Worm (Caenorhabditis elegans) whole organism, young adult: ENCODE measurements around the gene ZC155.2.

Experiments used
- D2030.7 ChIP-seq: fragments of 200-800 bp; sonication (Bioruptor generic); IDR thresholded peaks from 2 replicates; pipeline ENCODE4 v1.3.6; 2022; ENCODE audit warnings: missing genetic modification reagents, missing genetic modification characterization, missing compliant biosample characterization
- F52B5.7 ChIP-seq: sonication (generic microtip); optimal IDR thresholded peaks from 2 replicates; lab custom pipeline; 2016; ENCODE audit warnings: mild to moderate bottlenecking, missing genetic modification characterization, missing compliant biosample characterization
- F55B11.4 ChIP-seq: sonication (generic microtip); optimal IDR thresholded peaks from 2 replicates; lab custom pipeline; 2016; ENCODE audit warnings: missing compliant biosample characterization, missing genetic modification characterization, borderline replicate concordance; ENCODE audit not compliant: insufficient read depth
- K12H6.12 ChIP-seq: fragments of 200-800 bp; sonication (Bioruptor generic); optimal IDR thresholded peaks from 2 replicates; lab custom pipeline; 2018; ENCODE audit warnings: mild to moderate bottlenecking, missing genetic modification characterization, missing compliant biosample characterization
- T26A5.8 ChIP-seq: sonication (generic microtip); optimal IDR thresholded peaks from 2 replicates; lab custom pipeline; 2016; ENCODE audit warnings: missing genetic modification characterization, missing compliant biosample characterization
- Y56A3A.18 ChIP-seq: fragments of 200-800 bp; sonication (Bioruptor generic); IDR thresholded peaks from 2 replicates; pipeline ENCODE4 v1.3.6; 2022; ENCODE audit warnings: missing genetic modification reagents, missing genetic modification characterization, missing compliant biosample characterization
- Y67H2A.10 ChIP-seq: fragments of 200-800 bp; sonication (Bioruptor generic); conservative IDR thresholded peaks from 2 replicates; pipeline ENCODE4 v1.3.6; 2022; ENCODE audit warnings: missing genetic modification reagents, missing genetic modification characterization, missing compliant biosample characterization
- Y79H2A.3 ChIP-seq: fragments of 200-800 bp; sonication (Bioruptor generic); conservative IDR thresholded peaks from 2 replicates; pipeline ENCODE4 v1.3.6; 2022; ENCODE audit warnings: missing genetic modification reagents, missing genetic modification characterization, missing compliant biosample characterization
- ZK185.1 ChIP-seq: sonication (generic microtip); optimal IDR thresholded peaks from 2 replicates; lab custom pipeline; 2016; ENCODE audit warnings: mild to moderate bottlenecking, missing genetic modification characterization, missing compliant biosample characterization; ENCODE audit not compliant: poor library complexity, severe bottlenecking
- athp-1 ChIP-seq: sonication (generic microtip); optimal IDR thresholded peaks from 2 replicates; lab custom pipeline; 2017; ENCODE audit warnings: mild to moderate bottlenecking, missing genetic modification characterization, missing compliant biosample characterization
- ccch-3 ChIP-seq: fragments of 200-800 bp; sonication (Bioruptor generic); optimal IDR thresholded peaks from 2 replicates; lab custom pipeline; 2018; ENCODE audit warnings: mild to moderate bottlenecking, missing genetic modification characterization, missing compliant biosample characterization
- cebp-1 ChIP-seq, 2 experiments: fragments of 200-800 bp in 1 of 2; sonication (Bioruptor generic) in 1 of 2; sonication (generic microtip) in 1 of 2; IDR thresholded peaks in 1 of 2; optimal IDR thresholded peaks in 1 of 2; 2 replicates each; pipeline versions ENCODE4 v1.3.6 to Lab custom; 2017 to 2022; ENCODE audit warnings: missing compliant biosample characterization in 2 of 2, missing genetic modification characterization in 2 of 2, mild to moderate bottlenecking in 1 of 2, missing genetic modification reagents in 1 of 2, moderate library complexity in 1 of 2
- ceh-40 ChIP-seq: fragments of 200-800 bp; sonication (Bioruptor generic); IDR thresholded peaks from 2 replicates; pipeline ENCODE4 v1.3.6; 2022; ENCODE audit warnings: missing genetic modification characterization, missing compliant biosample characterization
- dpl-1 ChIP-seq: fragments of 150-350 bp; optimal IDR thresholded peaks from 2 replicates; lab custom pipeline; 2014; ENCODE audit warnings: missing biosample characterization, missing genetic modification reagents, missing genetic modification characterization
- hmg-1.2 ChIP-seq: fragments of 200-800 bp; sonication (Bioruptor generic); IDR thresholded peaks from 2 replicates; pipeline ENCODE4 v1.3.6; 2022; ENCODE audit warnings: missing genetic modification reagents, missing genetic modification characterization, missing compliant biosample characterization
- hsf-1 ChIP-seq: fragments of 200-800 bp; sonication (Bioruptor generic); IDR thresholded peaks from 2 replicates; pipeline ENCODE4 v1.3.6; 2022; ENCODE audit warnings: missing genetic modification reagents, missing genetic modification characterization, missing compliant biosample characterization
- lin-35 ChIP-seq, 3 experiments: fragments of 150-350 bp in 2 of 3; sonication (generic microtip) in 1 of 3; optimal IDR thresholded peaks; 2 replicates each; lab custom pipeline; 2014 to 2018; ENCODE audit warnings: missing biosample characterization in 3 of 3, missing genetic modification characterization in 3 of 3, missing genetic modification reagents in 3 of 3
- lin-40 ChIP-seq: sonication (generic microtip); optimal IDR thresholded peaks from 2 replicates; lab custom pipeline; 2016; ENCODE audit warnings: missing genetic modification characterization, mild to moderate bottlenecking, missing compliant biosample characterization, missing genotype, missing genetic modification reagents
- lin-54 ChIP-seq: fragments of 200-800 bp; sonication (Bioruptor generic); optimal IDR thresholded peaks from 2 replicates; lab custom pipeline; 2018; ENCODE audit warnings: mild to moderate bottlenecking, missing genetic modification characterization, missing compliant biosample characterization
- lir-1 ChIP-seq: fragments of 200-800 bp; sonication (Bioruptor generic); conservative IDR thresholded peaks from 2 replicates; pipeline ENCODE4 v1.3.6; 2022; ENCODE audit warnings: missing genetic modification reagents, missing genetic modification characterization, missing compliant biosample characterization
- madf-3 ChIP-seq: fragments of 200-800 bp; sonication (Bioruptor generic); IDR thresholded peaks from 2 replicates; pipeline ENCODE4 v1.3.6; 2022; ENCODE audit warnings: missing genetic modification reagents, missing genetic modification characterization, missing compliant biosample characterization
- mxl-1 ChIP-seq: sonication (generic microtip); optimal IDR thresholded peaks from 2 replicates; lab custom pipeline; 2016; ENCODE audit warnings: missing genetic modification characterization, missing compliant biosample characterization
- nhr-120 ChIP-seq: fragments of 200-800 bp; sonication (Bioruptor generic); IDR thresholded peaks from 2 replicates; pipeline ENCODE4 v1.3.6; 2022; ENCODE audit warnings: missing genetic modification characterization, missing compliant biosample characterization
- nhr-179 ChIP-seq: sonication (generic microtip); optimal IDR thresholded peaks from 2 replicates; lab custom pipeline; 2016; ENCODE audit warnings: mild to moderate bottlenecking, missing genetic modification characterization, missing compliant biosample characterization
- pha-4 ChIP-seq: fragments of 150-350 bp; sonication (generic microtip); optimal IDR thresholded peaks from 2 replicates; lab custom pipeline; 2014; ENCODE audit warnings: missing biosample characterization, missing genetic modification reagents, missing genetic modification characterization
- rcor-1 ChIP-seq: fragments of 200-800 bp; sonication (Bioruptor generic); IDR thresholded peaks from 2 replicates; pipeline ENCODE4 v1.3.6; 2022; ENCODE audit warnings: missing genetic modification reagents, missing genetic modification characterization, missing compliant biosample characterization
- repo-1 ChIP-seq: sonication (generic microtip); optimal IDR thresholded peaks from 2 replicates; lab custom pipeline; 2017; ENCODE audit warnings: mild to moderate bottlenecking, missing genetic modification characterization, missing compliant biosample characterization
- rpc-1 ChIP-seq, 2 experiments: fragments of 150-350 bp in 1 of 2; sonication (generic microtip) in 1 of 2; optimal IDR thresholded peaks; 2 replicates each; lab custom pipeline; 2014 to 2018; ENCODE audit warnings: missing biosample characterization in 1 of 2, missing genetic modification characterization in 1 of 2, missing genetic modification reagents in 1 of 2, missing genotype in 1 of 2
- sdz-38 ChIP-seq: sonication (generic microtip); optimal IDR thresholded peaks from 2 replicates; lab custom pipeline; 2016; ENCODE audit warnings: missing genotype, missing genetic modification characterization, missing compliant biosample characterization
- somi-1 ChIP-seq: fragments of 200-800 bp; sonication (Bioruptor generic); optimal IDR thresholded peaks from 2 replicates; lab custom pipeline; 2018; ENCODE audit warnings: mild to moderate bottlenecking, missing genetic modification characterization, missing compliant biosample characterization
- zfh-2 ChIP-seq: fragments of 200-800 bp; sonication (Bioruptor generic); conservative IDR thresholded peaks from 2 replicates; pipeline ENCODE4 v1.3.6; 2022; ENCODE audit warnings: missing genetic modification reagents, missing genetic modification characterization, missing compliant biosample characterization
- ztf-18 ChIP-seq: sonication (generic microtip); optimal IDR thresholded peaks from 2 replicates; lab custom pipeline; 2016; ENCODE audit warnings: missing genotype, mild to moderate bottlenecking, missing genetic modification characterization, missing compliant biosample characterization
- ztf-25 ChIP-seq: fragments of 200-800 bp; sonication (Bioruptor generic); IDR thresholded peaks from 2 replicates; pipeline ENCODE4 v1.3.6; 2022; ENCODE audit warnings: missing genetic modification reagents, missing genetic modification characterization, missing compliant biosample characterization
- ztf-26 ChIP-seq: sonication (generic microtip); optimal IDR thresholded peaks from 2 replicates; lab custom pipeline; 2017; ENCODE audit warnings: missing genetic modification characterization, missing compliant biosample characterization
- ztf-3 ChIP-seq: fragments of 200-800 bp; sonication (Bioruptor generic); optimal IDR thresholded peaks from 2 replicates; lab custom pipeline; 2018; ENCODE audit warnings: mild to moderate bottlenecking, missing genetic modification characterization, missing compliant biosample characterization

The ZC155.2 gene

DNA sequence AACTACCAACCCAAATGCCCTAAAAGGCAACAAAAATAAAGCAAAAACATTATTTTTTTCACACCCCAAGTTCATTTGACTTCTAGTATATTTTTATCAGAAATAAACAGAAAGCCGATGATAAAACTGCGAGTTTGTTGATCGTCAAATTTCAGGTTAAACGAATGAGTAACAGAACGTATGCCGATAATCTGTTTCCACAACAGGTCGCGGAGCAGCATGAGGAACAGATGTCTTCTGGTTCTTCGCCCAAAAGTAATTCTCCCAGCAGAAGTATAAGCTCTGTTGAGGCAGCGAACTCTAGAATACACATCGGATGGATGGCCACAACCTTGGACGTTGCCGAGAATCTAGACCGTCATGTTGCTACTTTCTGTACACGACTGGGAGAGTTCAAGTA is 11.6 kb downstream of the ZC155.2 start, which contains the start of gene prmt-5 (continued):
- TF ChIP-seq lin-40 (tag; lab: Kevin White, UChicago): peak; percentile 53
- peak; percentile 20 for TF ChIP-seq somi-1 (GFP tag; lab: Kevin White, UChicago)
- peak; percentile 10 for TF ChIP-seq K12H6.12 (tag; lab: Kevin White, UChicago)
- peak; percentile 95 for TF ChIP-seq repo-1 (tag; lab: Kevin White, UChicago)
- no peak for TF ChIP-seq ccch-3 (GFP tag; lab: Kevin White, UChicago)
- no peak for TF ChIP-seq mxl-1 (tag; lab: Kevin White, UChicago)
- TF ChIP-seq D2030.7 (GFP tag; lab: Robert Waterston, UW): peak; percentile 47
- TF ChIP-seq F55B11.4 (tag; lab: Kevin White, UChicago): no peak
- TF ChIP-seq lir-1 (GFP tag; lab: Robert Waterston, UW): no peak
- TF ChIP-seq ztf-25 (GFP tag; lab: Robert Waterston, UW): no peak
- peak; percentile 80; the same call in 1 of the 2 replicates for TF ChIP-seq madf-3 (GFP tag; lab: Robert Waterston, UW)
- no peak for TF ChIP-seq sdz-38
- peak; percentile 36 for TF ChIP-seq T26A5.8
- TF ChIP-seq nhr-179 (tag; lab: Kevin White, UChicago): no peak
- TF ChIP-seq pha-4 (tag; lab: Kevin White, UChicago): no peak
- TF ChIP-seq ztf-18 (tag; lab: Kevin White, UChicago): peak; percentile 40
- TF ChIP-seq hmg-1.2 (GFP tag; lab: Robert Waterston, UW): peak; percentile 44; the same call in 1 of the 2 replicates
- TF ChIP-seq ceh-40: no peak
- no peak for TF ChIP-seq dpl-1 (GFP tag; lab: Kevin White, UChicago)
- peak; percentile 97 for TF ChIP-seq F52B5.7
- TF ChIP-seq athp-1 (tag; lab: Kevin White, UChicago): peak; percentile 91
- TF ChIP-seq lin-54: peak; percentile 68
- TF ChIP-seq ZK185.1 (tag; lab: Kevin White, UChicago): peak; percentile 42
- peak; percentile 73 for TF ChIP-seq ztf-3
- peak; percentile 85 for TF ChIP-seq Y56A3A.18 (GFP tag; lab: Robert Waterston, UW)
- TF ChIP-seq zfh-2: no peak
- TF ChIP-seq rpc-1 (optimal IDR thresholded peaks at IDR 0.05; lab: Kevin White, UChicago): no peak
- no peak for TF ChIP-seq rpc-1 (tag; optimal IDR thresholded peaks at IDR 0.05; lab: Kevin White, UChicago)
- TF ChIP-seq Y79H2A.3 (GFP tag; lab: Robert Waterston, UW): 0 out of 2 replicates have a peak, but pooled peaks have one; percentile 34
- TF ChIP-seq cebp-1 (GFP tag; IDR thresholded peaks at IDR 0.05; lab: Robert Waterston, UW): no peak
- peak; percentile 54 for TF ChIP-seq cebp-1 (tag; optimal IDR thresholded peaks at IDR 0.05; lab: Kevin White, UChicago)

DNA sequence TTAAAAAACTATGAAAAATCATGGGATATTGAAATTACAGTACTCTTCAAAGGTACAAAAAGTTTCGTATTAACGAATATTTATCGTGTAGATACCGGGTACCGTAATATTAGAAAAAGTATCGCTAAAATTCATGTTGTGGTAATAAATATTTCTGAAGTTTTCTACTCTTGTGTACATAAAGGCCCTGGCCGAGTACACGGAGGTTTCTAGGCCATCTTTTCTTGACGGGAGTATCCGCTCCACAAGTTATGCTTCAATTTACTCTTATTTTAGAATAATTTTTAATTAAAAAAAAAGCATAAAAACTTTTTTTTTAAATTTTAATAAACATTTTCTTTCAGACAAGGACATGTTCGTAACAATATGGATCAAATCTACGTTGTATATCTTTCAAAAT is 14.4 kb downstream of the ZC155.2 start:
- TF ChIP-seq Y67H2A.10 (GFP tag; lab: Robert Waterston, UW) (no peak), rcor-1 (GFP tag; lab: Robert Waterston, UW) (no peak), ztf-26 (tag; lab: Kevin White, UChicago) (no peak), hsf-1 (no peak)

DNA sequence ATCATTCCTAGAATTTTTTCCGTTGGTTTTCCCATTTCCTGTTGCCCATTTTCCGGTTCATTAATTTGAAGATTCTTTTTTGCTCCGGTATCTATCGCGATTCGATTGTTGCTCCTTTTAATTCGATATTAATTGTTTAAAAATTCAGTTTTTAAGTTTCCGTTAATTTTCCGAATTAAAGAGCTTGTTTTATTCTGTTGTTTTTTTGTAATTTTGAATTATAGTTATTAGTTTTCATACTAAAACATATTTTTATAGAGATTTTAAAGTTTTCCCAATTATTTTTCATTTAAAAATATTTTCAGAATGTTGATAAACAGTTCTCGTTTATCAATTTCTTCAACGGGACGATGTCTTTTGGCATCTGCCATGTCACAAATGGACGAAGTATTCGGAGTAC is 15.5 kb downstream of the ZC155.2 start, which contains the start of gene mrps-26:
Gene mrps-26, plus strand, starts transcription at position 301 of the 400 bp plus-strand sequence.
- no peak for TF ChIP-seq nhr-120 (GFP tag; lab: Robert Waterston, UW)
- peak in 1 of 3 experiments; percentile 1 for TF ChIP-seq lin-35 (GFP tag; optimal IDR thresholded peaks at IDR 0.05; lab: Kevin White, UChicago)
